Worm (Caenorhabditis elegans) whole organism, L2 larva: Measurements from ENCODE around the gene irk-1.

Experiments
- ama-1 ChIP-seq: fragments of 150-350 bp; optimal IDR thresholded peaks from 2 replicates; lab custom pipeline; 2018; ENCODE audit warnings: inconsistent platforms
- blmp-1 ChIP-seq: sonication (generic microtip); optimal IDR thresholded peaks from 2 replicates; lab custom pipeline; 2017; ENCODE audit warnings: missing genetic modification characterization, mild to moderate bottlenecking, missing compliant biosample characterization, antibody characterized with exemption, moderate library complexity; ENCODE audit not compliant: insufficient read depth
- ceh-16 ChIP-seq: fragments of 150-350 bp; optimal IDR thresholded peaks from 2 replicates; lab custom pipeline; 2014; ENCODE audit warnings: missing biosample characterization, missing genetic modification characterization
- ceh-82 ChIP-seq: fragments of 150-350 bp; optimal IDR thresholded peaks from 2 replicates; lab custom pipeline; 2014; ENCODE audit warnings: missing biosample characterization, missing genetic modification characterization
- dmd-4 ChIP-seq: sonication (generic microtip); optimal IDR thresholded peaks from 2 replicates; lab custom pipeline; 2017; ENCODE audit warnings: missing biosample characterization, missing genetic modification characterization
- fos-1 ChIP-seq: fragments of 150-350 bp; optimal IDR thresholded peaks from 2 replicates; lab custom pipeline; 2014; ENCODE audit warnings: missing biosample characterization, missing genetic modification characterization
- lin-39 ChIP-seq: fragments of 150-350 bp; optimal IDR thresholded peaks from 2 replicates; lab custom pipeline; 2014; ENCODE audit warnings: missing biosample characterization, missing genetic modification reagents, missing genetic modification characterization
- mdl-1 ChIP-seq, 2 experiments: fragments of 150-350 bp in 1 of 2; sonication (generic microtip) in 1 of 2; optimal IDR thresholded peaks; 2 replicates each; lab custom pipeline; 2017; ENCODE audit warnings: missing biosample characterization in 2 of 2, missing genetic modification characterization in 2 of 2
- nhr-25 ChIP-seq: fragments of 150-350 bp; sonication (generic microtip); optimal IDR thresholded peaks from 3 replicates; lab custom pipeline; 2014; ENCODE audit warnings: missing biosample characterization, missing genetic modification characterization
- skn-1 ChIP-seq: sonication (generic microtip); optimal IDR thresholded peaks from 2 replicates; lab custom pipeline; 2017; ENCODE audit warnings: missing biosample characterization, missing genetic modification characterization
- unc-39 ChIP-seq: fragments of 150-350 bp; optimal IDR thresholded peaks from 2 replicates; lab custom pipeline; 2014; ENCODE audit warnings: missing biosample characterization, missing genetic modification characterization

DNA sequence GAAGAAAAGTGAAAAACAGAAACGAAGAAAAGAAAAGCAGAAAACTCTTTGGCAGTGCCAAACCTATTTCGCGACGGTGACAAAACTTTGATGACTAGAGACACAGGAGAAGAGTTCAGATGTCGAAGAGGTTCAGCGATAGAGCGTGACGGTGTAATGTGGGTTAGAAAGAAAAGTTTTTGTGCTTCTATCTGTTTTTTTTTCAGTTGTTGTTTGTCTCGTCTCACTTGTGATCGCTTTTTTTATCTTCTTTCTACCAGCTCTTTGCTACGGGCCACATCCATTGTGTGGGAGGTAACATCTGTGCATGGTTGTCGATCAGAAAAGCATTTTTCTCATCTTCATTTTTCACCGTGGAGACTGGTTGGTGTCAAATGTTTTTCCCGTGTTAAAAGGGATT lies 47.9 kb upstream of the irk-1 start, which contains the start of gene F41B4.1:
- TF ChIP-seq ceh-16 (tag; lab: Kevin White, UChicago) (no peak), mdl-1 (tag; optimal IDR thresholded peaks at IDR 0.05; lab: Kevin White, UChicago) (no peak), nhr-25 (tag; lab: Kevin White, UChicago) (no peak), skn-1 (tag; lab: Kevin White, UChicago) (no peak), ama-1 (lab: Kevin White, UChicago) (no peak), ceh-82 (tag; lab: Kevin White, UChicago) (no peak), fos-1 (tag; lab: Kevin White, UChicago) (no peak), unc-39 (tag; lab: Kevin White, UChicago) (no peak), blmp-1 (no peak), lin-39 (tag; lab: Kevin White, UChicago) (no peak), dmd-4 (no peak)
